Fruit fly (Drosophila melanogaster): ENCODE data around the gene CG14408.

Gene CG14408

DNA sequence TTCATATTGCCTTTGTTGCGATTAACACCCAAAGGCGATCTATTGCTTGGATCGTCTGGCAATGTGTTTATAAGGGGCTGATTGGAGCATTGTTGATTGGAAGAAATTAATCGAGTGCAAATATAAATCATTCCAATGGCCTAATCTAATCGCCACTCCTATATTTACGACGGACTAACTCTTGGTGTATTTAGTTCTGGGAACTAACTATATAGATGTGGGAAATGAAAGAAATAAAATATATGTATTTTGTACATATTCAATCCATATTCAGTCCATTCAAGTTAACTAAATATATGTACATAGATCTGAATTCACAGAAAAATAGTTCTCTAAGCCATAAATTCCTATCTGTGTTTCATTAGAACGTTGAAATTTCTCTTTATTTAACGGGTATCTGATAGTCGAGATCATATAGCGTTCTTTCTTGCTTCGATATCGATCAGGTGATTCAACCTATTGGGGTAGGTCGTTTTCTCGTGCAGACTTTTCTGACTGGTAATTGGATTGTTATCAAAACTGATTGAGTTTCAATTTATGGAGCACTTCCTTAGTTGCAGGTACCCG is 47.7 kb downstream of the CG14408 start, which contains the start of gene Ag5r2:
Gene Ag5r2 (minus strand): TSS at position 51 of the 567 bp plus-strand sequence.
- no peak for TF ChIP-seq CG17801 (GFP tag; optimal IDR thresholded peaks at IDR 0.05; ENCODE audit: partially characterized antibody)

All from ovary, adult (tissue).